Fruit fly (Drosophila melanogaster): ENCODE results near the gene toc.

dm6 chr2L:3155804-3156203 is 11.2 kb upstream of the toc start:
- TF ChIP-seq jim (GFP tag; optimal IDR thresholded peaks at IDR 0.05) (no peak), CG9705 (GFP tag; optimal IDR thresholded peaks at IDR 0.05) (no peak), sv (GFP tag; optimal IDR thresholded peaks at IDR 0.05) (no peak), br (GFP tag; optimal IDR thresholded peaks at IDR 0.05) (no peak), h (GFP tag; optimal IDR thresholded peaks at IDR 0.05) (no peak), psq (GFP tag; optimal IDR thresholded peaks at IDR 0.05) (no peak), Dfd (GFP tag; optimal IDR thresholded peaks at IDR 0.05) (no peak), usp (GFP tag; optimal IDR thresholded peaks at IDR 0.05) (no peak)

Data from whole organism, wandering third instar larva.